Worm (Caenorhabditis elegans) whole organism, L4/young adult: ENCODE data around the gene ula-1.

ENCODE experiments used
- W03F9.2 ChIP-seq: fragments of 150-350 bp; optimal IDR thresholded peaks from 2 replicates; lab custom pipeline; 2014; ENCODE audit warnings: missing biosample characterization, missing genetic modification characterization
- him-1 ChIP-seq: sonication (generic microtip); optimal IDR thresholded peaks from 2 replicates; lab custom pipeline; 2016; ENCODE audit warnings: missing genotype, missing genetic modification reagents, missing genetic modification characterization, missing compliant biosample characterization

DNA sequence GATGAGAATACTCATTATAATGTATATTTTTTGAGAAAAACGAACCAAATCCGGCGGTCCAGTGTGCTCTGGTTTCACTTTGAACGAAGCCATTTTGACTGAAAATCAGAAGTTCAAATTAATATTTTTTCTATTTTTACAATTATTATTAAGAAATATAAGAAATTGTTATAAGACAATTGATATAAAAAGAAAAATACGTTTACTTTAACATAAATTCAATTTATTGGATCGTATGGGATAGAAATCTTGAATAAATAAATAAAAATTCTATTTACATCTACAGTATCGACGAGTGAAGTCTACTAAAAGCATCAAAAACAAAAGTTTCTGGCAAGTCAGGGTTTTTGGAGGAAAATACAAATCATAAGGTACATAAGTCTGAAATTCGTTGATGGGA lies 40.1 kb upstream of the ula-1 start, which contains the start of gene C27F2.4:
- TF ChIP-seq W03F9.2 (tag; lab: Kevin White, UChicago) (no peak), him-1 (tag; lab: Kevin White, UChicago) (no peak)
